Fruit fly (Drosophila melanogaster): ENCODE results near the gene CG32100.

- TF ChIP-seq sisA (GFP tag; IDR thresholded peaks at IDR 0.05) (no peak; the same call in 1 of the 2 replicates), CG2199 (GFP tag; IDR thresholded peaks at IDR 0.05) (no peak), prd (optimal IDR thresholded peaks at IDR 0.05) (no peak), prd (GFP tag; IDR thresholded peaks at IDR 0.05) (no peak), ssp (GFP tag; IDR thresholded peaks at IDR 0.05) (no peak), jigr1 (GFP tag; IDR thresholded peaks at IDR 0.05) (no peak), CG4360 (GFP tag; IDR thresholded peaks at IDR 0.05) (no peak), psq (GFP tag; optimal IDR thresholded peaks at IDR 0.05) (no peak), nerfin-1 (tag; optimal IDR thresholded peaks at IDR 0.05) (no peak), BtbVII (GFP tag; optimal IDR thresholded peaks at IDR 0.05) (no peak)
Measured at dm6 chr3L:12305896-12306295, 38.6 kb downstream of the CG32100 start.

Data from whole organism, embryonic.